Worm (Caenorhabditis elegans): Measurements from ENCODE around the gene ZK1248.20.

ZK1248.20 gene

DNA sequence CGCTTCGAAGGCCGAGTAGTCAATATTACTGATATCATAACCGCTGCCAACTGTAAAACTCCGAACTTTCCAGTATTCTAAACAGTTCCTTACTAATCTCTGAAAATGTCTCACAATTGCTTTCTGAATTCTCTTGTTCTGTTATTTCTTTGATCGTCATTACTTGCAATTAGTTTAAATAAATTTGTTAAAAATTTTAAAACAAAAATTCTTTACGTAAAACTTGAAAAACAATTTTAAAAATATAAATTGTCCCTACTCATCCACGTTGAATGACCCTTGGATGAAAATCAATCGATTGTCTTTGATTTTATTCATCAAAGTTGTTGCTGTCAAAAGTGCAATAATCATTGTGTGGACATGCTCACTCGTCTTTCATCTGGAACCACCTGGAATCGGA, 22.3 kb upstream of the ZK1248.20 start, which contains the start of gene acdh-8:
acdh-8 (plus strand) TSS at position 301 of the 400 bp plus-strand sequence.
- TF ChIP-seq unc-86 (tag; optimal IDR thresholded peaks at IDR 0.05) (no peak), ceh-34 (tag; optimal IDR thresholded peaks at IDR 0.05) (no peak), fkh-6 (tag; optimal IDR thresholded peaks at IDR 0.05) (no peak), nfya-1 (tag; optimal IDR thresholded peaks at IDR 0.05) (no peak), zip-5 (tag; optimal IDR thresholded peaks at IDR 0.05) (no peak), pha-4 (tag; optimal IDR thresholded peaks at IDR 0.05) (no peak), hlh-6 (tag; optimal IDR thresholded peaks at IDR 0.05) (no peak), ceh-2 (tag; optimal IDR thresholded peaks at IDR 0.05) (no peak), hlh-8 (tag; optimal IDR thresholded peaks at IDR 0.05) (no peak), elt-2 (tag; optimal IDR thresholded peaks at IDR 0.05) (no peak), pag-3 (tag; optimal IDR thresholded peaks at IDR 0.05; ENCODE audit: borderline replicate concordance) (no peak)

DNA sequence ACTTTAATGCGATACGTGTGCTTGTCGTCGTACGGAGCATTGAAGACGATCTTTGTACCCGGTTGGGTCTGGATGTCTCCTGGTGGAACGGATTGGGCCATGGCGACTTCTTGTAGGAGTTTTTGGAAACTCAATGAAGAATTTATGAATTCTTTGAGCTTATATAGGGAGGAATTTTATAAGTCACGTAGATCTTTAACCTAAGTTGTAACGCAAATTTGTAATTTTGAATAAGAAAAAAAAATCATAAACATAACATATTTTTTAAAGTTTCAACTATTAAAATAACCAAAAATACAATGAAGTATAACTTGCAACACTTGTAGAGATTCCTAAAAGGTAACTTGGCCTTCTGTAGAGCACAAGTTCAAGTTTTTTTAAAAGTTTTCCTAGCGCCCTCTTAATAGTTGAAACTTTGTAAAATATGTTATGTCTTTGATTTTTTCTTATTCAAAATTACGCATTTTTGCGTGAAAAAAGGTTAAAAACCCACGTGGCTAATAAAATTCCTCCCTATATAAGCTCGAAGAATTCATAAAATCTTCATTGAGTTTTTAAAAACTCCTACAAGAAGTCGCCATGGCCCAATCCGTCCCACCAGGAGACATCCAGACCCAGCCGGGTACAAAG, 19.0 kb upstream of the ZK1248.20 start, which contains the start of the genes msp-63 and msp-142:
msp-63 (minus strand) TSS at position 101 of the 630 bp plus-strand sequence.
msp-142 (plus strand) TSS at position 580 of the 630 bp plus-strand sequence.
- TF ChIP-seq ceh-2 (tag; optimal IDR thresholded peaks at IDR 0.05), result no peak
- no peak for TF ChIP-seq ceh-19 (GFP tag; optimal IDR thresholded peaks at IDR 0.05)
- TF ChIP-seq ets-4 (tag; optimal IDR thresholded peaks at IDR 0.05), result no peak
- no peak for TF ChIP-seq pag-3 (tag; optimal IDR thresholded peaks at IDR 0.05; ENCODE audit: borderline replicate concordance)
- TF ChIP-seq ztf-16 (tag; optimal IDR thresholded peaks at IDR 0.05), result no peak
- TF ChIP-seq C38D4.7 (GFP tag; optimal IDR thresholded peaks at IDR 0.05), result no peak
- TF ChIP-seq K02D7.2 (tag; optimal IDR thresholded peaks at IDR 0.05), result no peak
- TF ChIP-seq F13H6.1 (tag; optimal IDR thresholded peaks at IDR 0.05), result no peak
- TF ChIP-seq ceh-30 (tag; optimal IDR thresholded peaks at IDR 0.05), result no peak
- no peak for TF ChIP-seq nfya-1 (tag; optimal IDR thresholded peaks at IDR 0.05)
- TF ChIP-seq fkh-10 (GFP tag; optimal IDR thresholded peaks at IDR 0.05), result no peak
- TF ChIP-seq dve-1 (tag; optimal IDR thresholded peaks at IDR 0.05), result no peak
- no peak for TF ChIP-seq elt-4 (tag; optimal IDR thresholded peaks at IDR 0.05)
- no peak for TF ChIP-seq Y22D7AL.16 (tag; optimal IDR thresholded peaks at IDR 0.05)
- no peak for TF ChIP-seq pat-9 (tag; optimal IDR thresholded peaks at IDR 0.05)
- TF ChIP-seq pax-1 (tag; optimal IDR thresholded peaks at IDR 0.05), result no peak

DNA sequence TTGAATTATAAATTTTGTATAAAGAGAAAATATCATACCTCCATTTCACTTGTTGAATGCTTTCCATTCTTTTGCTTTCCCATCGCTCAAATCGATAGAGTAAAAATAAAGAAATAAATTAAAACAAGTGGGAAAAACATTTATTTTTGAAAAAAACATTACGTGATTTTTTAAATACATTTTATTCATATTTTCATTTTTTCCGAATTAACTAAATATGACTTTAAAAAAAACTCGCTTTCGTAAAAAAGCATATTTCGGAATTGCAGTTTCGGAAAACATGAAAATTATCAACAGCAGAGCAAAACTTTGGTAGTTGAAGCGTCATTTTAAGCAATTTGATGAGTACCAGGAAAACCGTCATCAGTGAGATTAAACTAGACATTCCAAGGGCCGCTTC, 16.9 kb upstream of the ZK1248.20 start, which contains the start of gene K05F1.8:
K05F1.8 (minus strand) TSS at position 101 of the 400 bp plus-strand sequence.
- TF ChIP-seq unc-55 (GFP tag; optimal IDR thresholded peaks at IDR 0.05) (no peak), tbx-7 (tag; optimal IDR thresholded peaks at IDR 0.05) (no peak), fax-1 (tag; optimal IDR thresholded peaks at IDR 0.05) (no peak), nhr-11 (tag; optimal IDR thresholded peaks at IDR 0.05) (no peak), T23F11.4 (GFP tag; optimal IDR thresholded peaks at IDR 0.05) (no peak), ttx-3 (tag; optimal IDR thresholded peaks at IDR 0.05) (no peak), unc-3 (GFP tag; conservative IDR thresholded peaks at IDR 0.05) (no peak), unc-3 (tag; optimal IDR thresholded peaks at IDR 0.05) (no peak), pros-1 (tag; optimal IDR thresholded peaks at IDR 0.05) (no peak), pax-1 (tag; optimal IDR thresholded peaks at IDR 0.05) (no peak), mec-3 (tag; optimal IDR thresholded peaks at IDR 0.05; ENCODE audit: borderline replicate concordance) (no peak), zip-5 (tag; optimal IDR thresholded peaks at IDR 0.05) (no peak), ceh-34 (tag; optimal IDR thresholded peaks at IDR 0.05) (no peak), gmeb-2 (tag; optimal IDR thresholded peaks at IDR 0.05) (no peak), ceh-9 (tag; optimal IDR thresholded peaks at IDR 0.05) (no peak), ref-2 (tag; optimal IDR thresholded peaks at IDR 0.05) (no peak), ceh-22 (tag; optimal IDR thresholded peaks at IDR 0.05) (no peak)
